Worm (Caenorhabditis elegans): ENCODE results near the gene cam-1.

The cam-1 gene

DNA sequence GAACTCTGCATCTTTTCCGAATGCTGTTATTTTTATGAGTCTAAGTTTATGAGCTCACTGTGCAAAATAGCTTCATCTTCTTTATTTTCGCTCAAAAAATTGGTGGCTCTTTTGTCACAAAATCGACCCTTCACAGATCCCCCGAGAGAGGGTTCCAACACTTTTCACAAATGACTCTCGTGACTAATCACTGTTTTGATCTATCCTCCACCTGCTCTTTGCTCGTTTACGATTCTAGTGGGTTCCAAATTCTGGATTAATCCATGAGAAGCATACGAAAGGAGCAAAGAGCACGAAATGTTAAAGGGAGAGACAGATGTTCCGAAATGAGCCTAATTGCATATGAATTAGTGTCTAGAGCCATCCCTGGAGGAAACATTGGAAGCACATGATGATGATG is 48.7 kb downstream of the cam-1 start:
- TF ChIP-seq Y95B8A.8 (GFP tag; IDR thresholded peaks at IDR 0.05) (no peak), D2030.7 (GFP tag; IDR thresholded peaks at IDR 0.05) (no peak), lin-40 (tag; optimal IDR thresholded peaks at IDR 0.05) (no peak), hmg-1.2 (GFP tag; IDR thresholded peaks at IDR 0.05) (no peak), chd-7 (tag; optimal IDR thresholded peaks at IDR 0.05) (no peak), fkh-3 (tag; optimal IDR thresholded peaks at IDR 0.05) (no peak), akir-1 (GFP tag; optimal IDR thresholded peaks at IDR 0.05) (no peak), F33H1.4 (GFP tag; IDR thresholded peaks at IDR 0.05) (no peak), zim-3 (tag; optimal IDR thresholded peaks at IDR 0.05) (no peak), him-1 (tag; optimal IDR thresholded peaks at IDR 0.05) (no peak)

DNA sequence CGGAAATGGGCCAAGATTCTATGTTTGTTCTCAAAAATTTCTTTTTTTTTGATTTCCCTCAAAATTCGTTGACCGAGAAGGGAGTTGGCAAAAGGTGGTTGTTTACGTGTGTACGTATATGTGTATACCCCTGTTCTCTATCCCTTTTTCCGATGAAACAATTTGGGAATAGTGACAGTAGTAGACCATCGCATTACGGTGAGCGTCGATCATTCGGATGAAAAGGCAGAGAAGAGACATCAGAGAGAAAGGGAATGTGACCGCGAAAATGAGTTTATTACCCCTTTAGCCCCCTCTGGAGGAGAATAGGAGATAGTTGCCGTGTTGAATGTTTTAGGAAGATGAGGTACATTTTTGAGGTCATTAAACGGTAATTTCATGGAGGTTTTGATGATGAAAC is 50.1 kb downstream of the cam-1 start:
- TF ChIP-seq F57A8.1 (GFP tag; optimal IDR thresholded peaks at IDR 0.05) (no peak), ztf-18 (tag; optimal IDR thresholded peaks at IDR 0.05) (no peak), Y53F4B.3 (GFP tag; IDR thresholded peaks at IDR 0.05) (no peak), attf-6 (GFP tag; IDR thresholded peaks at IDR 0.05) (no peak), K11D2.4 (GFP tag; IDR thresholded peaks at IDR 0.05) (no peak), F49E8.2 (tag; optimal IDR thresholded peaks at IDR 0.05; ENCODE audit: insufficient read depth) (no peak), somi-1 (GFP tag; optimal IDR thresholded peaks at IDR 0.05) (no peak), F22D6.2 (tag; optimal IDR thresholded peaks at IDR 0.05) (no peak), B0035.1 (tag; optimal IDR thresholded peaks at IDR 0.05) (no peak), pha-4 (tag; optimal IDR thresholded peaks at IDR 0.05) (no peak), B0261.1 (tag; optimal IDR thresholded peaks at IDR 0.05) (no peak), efl-1 (GFP tag; optimal IDR thresholded peaks at IDR 0.05) (no peak), lir-1 (GFP tag; conservative IDR thresholded peaks at IDR 0.05) (no peak), let-526 (GFP tag; IDR thresholded peaks at IDR 0.05) (no peak), nhr-80 (tag; optimal IDR thresholded peaks at IDR 0.05) (no peak)

DNA sequence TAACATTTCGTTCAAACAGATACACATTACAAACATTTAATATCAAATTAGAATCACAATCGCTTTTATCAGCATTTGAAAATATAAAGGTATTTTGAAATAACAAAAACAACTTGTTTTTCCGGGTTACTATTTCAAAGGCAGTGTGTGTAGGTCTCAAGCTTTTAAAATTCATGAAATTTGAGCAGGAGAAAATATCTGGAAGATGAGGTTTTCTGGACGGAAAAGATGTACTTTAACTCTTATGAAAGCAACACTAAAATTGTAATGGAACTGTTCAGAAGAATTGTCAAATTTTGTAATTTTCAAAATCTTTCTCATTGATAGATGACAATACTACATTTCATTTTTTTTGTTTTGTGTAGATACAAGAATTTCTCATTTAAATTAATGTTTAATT is 51.5 kb downstream of the cam-1 start:
- TF ChIP-seq F22D6.2 (tag; optimal IDR thresholded peaks at IDR 0.05) (no peak), ccch-3 (GFP tag; optimal IDR thresholded peaks at IDR 0.05) (no peak), T07F8.4 (tag; optimal IDR thresholded peaks at IDR 0.05) (no peak), F52B5.7 (tag; optimal IDR thresholded peaks at IDR 0.05) (no peak), F57A8.1 (GFP tag; optimal IDR thresholded peaks at IDR 0.05) (no peak), ceh-27 (GFP tag; optimal IDR thresholded peaks at IDR 0.05) (no peak), ztf-3 (GFP tag; optimal IDR thresholded peaks at IDR 0.05) (no peak)

DNA sequence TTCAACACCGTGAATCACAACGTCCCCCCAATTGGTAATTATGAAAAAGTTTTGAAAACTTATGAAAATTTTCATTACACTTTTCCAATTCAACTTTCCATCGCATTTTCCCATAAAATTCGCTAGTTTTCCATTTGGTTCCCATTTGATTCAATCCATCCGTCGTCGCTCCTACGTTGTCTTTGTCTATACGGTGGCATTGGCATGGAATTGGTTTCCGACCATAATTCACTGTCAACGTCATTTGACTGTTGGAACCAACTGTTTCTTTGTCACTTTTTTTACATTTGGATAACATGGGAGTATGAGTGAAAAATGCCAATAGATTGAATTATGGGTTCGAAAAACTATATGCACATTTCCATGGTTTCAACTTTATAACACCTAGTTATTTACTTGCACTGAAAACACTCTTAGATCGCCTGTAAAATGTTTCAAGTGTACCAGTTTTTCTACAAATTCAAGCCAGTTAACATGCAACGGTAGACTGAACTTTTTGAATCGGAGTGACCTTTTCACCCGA is 52.0 kb downstream of the cam-1 start:
- no peak for TF ChIP-seq C06A6.2 (GFP tag; conservative IDR thresholded peaks at IDR 0.05)
- no peak for TF ChIP-seq madf-8 (GFP tag; conservative IDR thresholded peaks at IDR 0.05)
- no peak for TF ChIP-seq F57C9.4 (tag; optimal IDR thresholded peaks at IDR 0.05)
- TF ChIP-seq lin-35 (GFP tag; optimal IDR thresholded peaks at IDR 0.05) = no peak
- TF ChIP-seq F22D6.2 (tag; optimal IDR thresholded peaks at IDR 0.05) = no peak
- no peak for TF ChIP-seq ceh-27 (GFP tag; optimal IDR thresholded peaks at IDR 0.05)
- no peak for TF ChIP-seq Y53G8AR.9 (GFP tag; conservative IDR thresholded peaks at IDR 0.05)
- TF ChIP-seq mcd-1 (GFP tag; IDR thresholded peaks at IDR 0.05) = no peak

All from whole organism, young adult.